Fruit fly (Drosophila melanogaster): ENCODE data around the gene Lar.

Lar gene

DNA sequence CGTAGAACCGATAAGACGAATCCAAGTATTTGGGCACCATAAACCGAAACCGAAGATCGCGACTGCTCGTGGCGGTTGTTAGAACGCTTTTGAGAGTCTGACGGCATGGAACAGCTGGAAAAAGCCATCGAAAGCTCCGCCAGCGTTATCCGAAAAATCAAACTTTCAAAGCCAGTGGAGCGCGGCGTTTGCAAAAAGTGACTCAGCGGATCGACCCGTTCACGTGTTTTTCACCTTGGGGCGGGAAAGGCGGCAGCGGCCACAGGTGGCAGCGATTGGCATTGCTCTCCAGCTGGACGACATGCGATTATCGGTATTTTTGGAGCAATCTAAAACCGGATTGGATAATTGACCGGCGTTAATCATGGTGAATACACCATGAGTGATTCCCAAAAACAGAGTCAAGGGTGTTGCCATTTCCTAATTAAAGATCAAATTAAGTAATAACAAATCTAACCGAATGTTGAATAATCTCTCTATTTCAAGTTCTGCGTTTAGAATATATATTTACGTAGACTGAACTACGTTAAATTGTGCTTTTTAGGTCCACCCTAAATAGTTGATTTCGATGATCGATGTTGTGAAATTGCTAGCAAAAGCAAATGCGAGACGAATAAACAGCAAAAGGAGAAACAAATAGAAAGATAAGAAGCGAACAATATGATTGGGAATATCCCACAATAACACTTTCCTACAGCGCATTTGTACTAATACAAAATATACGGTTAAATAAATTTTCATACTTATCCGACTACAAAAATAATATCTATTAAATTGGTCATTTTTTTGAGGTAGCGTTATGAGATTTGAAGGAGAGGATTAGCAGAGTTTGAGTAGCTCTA lies 39.3 kb upstream of the Lar start, which contains the start of gene CG10337 (continued):
- TF ChIP-seq CG9876 (GFP tag; optimal IDR thresholded peaks at IDR 0.05) (no peak), ems (GFP tag; optimal IDR thresholded peaks at IDR 0.05) (no peak), NK7.1 (GFP tag; optimal IDR thresholded peaks at IDR 0.05) (no peak), CG11504 (tag; optimal IDR thresholded peaks at IDR 0.05) (peak; percentile 64), CG18262 (tag; optimal IDR thresholded peaks at IDR 0.05) (peak; percentile 10), Spps (tag; optimal IDR thresholded peaks at IDR 0.05) (no peak), maf-S (GFP tag; optimal IDR thresholded peaks at IDR 0.05) (no peak), CG9437 (GFP tag; optimal IDR thresholded peaks at IDR 0.05) (peak; percentile 89), CG8388 (GFP tag; optimal IDR thresholded peaks at IDR 0.05) (peak; percentile 6), oc (tag; optimal IDR thresholded peaks at IDR 0.05) (peak; percentile 27), Med (GFP tag) (peak; percentile 83), CG34422 (GFP tag; IDR thresholded peaks at IDR 0.05) (no peak), gcm (GFP tag; optimal IDR thresholded peaks at IDR 0.05) (peak; percentile 5), CG11398 (GFP tag; optimal IDR thresholded peaks at IDR 0.05) (peak; percentile 31), CG30431 (GFP tag; optimal IDR thresholded peaks at IDR 0.05) (no peak), exex (tag; optimal IDR thresholded peaks at IDR 0.05) (peak; percentile 69), CG17186 (GFP tag; optimal IDR thresholded peaks at IDR 0.05) (no peak), gce (GFP tag; IDR thresholded peaks at IDR 0.05) (0 out of 3 replicates have a peak, but pooled peaks have one; percentile 44), MESR4 (GFP tag; optimal IDR thresholded peaks at IDR 0.05) (no peak), CG11247 (GFP tag; IDR thresholded peaks at IDR 0.05) (no peak), bab2 (GFP tag; optimal IDR thresholded peaks at IDR 0.05) (peak; percentile 30), CG6854 (GFP tag; optimal IDR thresholded peaks at IDR 0.05) (peak; percentile 64), bowl (GFP tag; IDR thresholded peaks at IDR 0.05) (no peak), pfk (GFP tag; optimal IDR thresholded peaks at IDR 0.05) (no peak), sc (optimal IDR thresholded peaks at IDR 0.05) (no peak), sc (GFP tag; optimal IDR thresholded peaks at IDR 0.05) (no peak), CG15269 (tag; optimal IDR thresholded peaks at IDR 0.05) (peak; percentile 62), CG13296 (GFP tag; optimal IDR thresholded peaks at IDR 0.05) (peak; percentile 68), mam (GFP tag; optimal IDR thresholded peaks at IDR 0.05) (peak; percentile 25), Hey (tag; optimal IDR thresholded peaks at IDR 0.05) (no peak), CG17328 (GFP tag; IDR thresholded peaks at IDR 0.05) (peak; percentile 50), Ravus (GFP tag; IDR thresholded peaks at IDR 0.05) (no peak), Usf (GFP tag; optimal IDR thresholded peaks at IDR 0.05) (no peak), kah (GFP tag; optimal IDR thresholded peaks at IDR 0.05) (peak; percentile 34), CG13424 (tag; optimal IDR thresholded peaks at IDR 0.05) (peak; percentile 56), CG15601 (tag; optimal IDR thresholded peaks at IDR 0.05) (peak; percentile 34), stwl (tag; optimal IDR thresholded peaks at IDR 0.05) (no peak), twi (tag; optimal IDR thresholded peaks at IDR 0.05) (no peak), CG32767 (GFP tag; IDR thresholded peaks at IDR 0.05) (no peak), pros (GFP tag; optimal IDR thresholded peaks at IDR 0.05) (no peak), CG9215 (GFP tag; IDR thresholded peaks at IDR 0.05) (no peak; the same call in 1 of the 2 replicates), Kr (GFP tag; optimal IDR thresholded peaks at IDR 0.05) (no peak), CG15696 (tag; optimal IDR thresholded peaks at IDR 0.05) (peak; percentile 19), unc-4 (GFP tag; IDR thresholded peaks at IDR 0.05; ENCODE audit: partially characterized antibody) (no peak), Xrp1 (GFP tag; IDR thresholded peaks at IDR 0.05) (peak; percentile 38), caup (GFP tag; optimal IDR thresholded peaks at IDR 0.05; ENCODE audit: severe bottlenecking) (peak; percentile 53), nerfin-1 (tag; optimal IDR thresholded peaks at IDR 0.05) (peak; percentile 34), ranshi (GFP tag; IDR thresholded peaks at IDR 0.05) (0 out of 2 replicates have a peak, but pooled peaks have one; percentile 11), tll (GFP tag; optimal IDR thresholded peaks at IDR 0.05) (no peak)

Data from whole organism, embryonic.